Fruit fly (Drosophila melanogaster) whole organism, embryonic: Measurements from ENCODE around the gene Crz.

Experiments used
- Awh ChIP-seq: fragments of 200-800 bp; sonication (Bioruptor generic); IDR thresholded peaks from 2 replicates; pipeline ENCODE4, ENCODE4 v1.3.6; 2022; ENCODE audit warnings: missing biosample characterization, missing genetic modification characterization
- CG12391 ChIP-seq: fragments of 200-800 bp; sonication (Bioruptor generic); optimal IDR thresholded peaks from 3 replicates; lab custom pipeline; 2018; ENCODE audit warnings: missing biosample characterization, mild to moderate bottlenecking, missing genetic modification characterization, moderate library complexity
- CG12769 ChIP-seq: fragments of 200-800 bp; sonication (Bioruptor generic); optimal IDR thresholded peaks from 2 replicates; lab custom pipeline; 2019; ENCODE audit warnings: missing biosample characterization, mild to moderate bottlenecking, missing genetic modification characterization, moderate library complexity
- CG12942 ChIP-seq: fragments of 200-800 bp; sonication (Bioruptor generic); optimal IDR thresholded peaks from 3 replicates; lab custom pipeline; 2016; ENCODE audit warnings: missing biosample characterization, missing genetic modification characterization
- CG14014 ChIP-seq: fragments of 200-800 bp; sonication (Bioruptor generic); IDR thresholded peaks from 2 replicates; pipeline ENCODE4 v1.3.6; 2022; ENCODE audit warnings: missing biosample characterization, missing genetic modification characterization
- CG14710 ChIP-seq: fragments of 200-800 bp; sonication (Bioruptor generic); optimal IDR thresholded peaks from 3 replicates; lab custom pipeline; 2019; ENCODE audit warnings: missing biosample characterization, mild to moderate bottlenecking, missing genetic modification characterization, moderate library complexity
- CG17385 ChIP-seq: fragments of 200-800 bp; sonication (Bioruptor generic); optimal IDR thresholded peaks from 3 replicates; lab custom pipeline; 2018; ENCODE audit warnings: missing biosample characterization, mild to moderate bottlenecking, missing genetic modification characterization
- CG1832 ChIP-seq: fragments of 200-800 bp; sonication (Bioruptor generic); optimal IDR thresholded peaks from 2 replicates; lab custom pipeline; 2017; ENCODE audit warnings: missing biosample characterization, mild to moderate bottlenecking, missing genetic modification characterization, inconsistent platforms
- CG18619 ChIP-seq: fragments of 200-800 bp; sonication (Bioruptor generic); optimal IDR thresholded peaks from 3 replicates; lab custom pipeline; 2017; ENCODE audit warnings: missing biosample characterization, mild to moderate bottlenecking, missing genetic modification characterization
- CG18764 ChIP-seq: fragments of 200-800 bp; sonication (Bioruptor generic); optimal IDR thresholded peaks from 3 replicates; lab custom pipeline; 2016; ENCODE audit warnings: missing biosample characterization, missing genetic modification characterization
- CG2678 ChIP-seq: fragments of 200-800 bp; sonication (Bioruptor generic); optimal IDR thresholded peaks from 3 replicates; lab custom pipeline; 2019; ENCODE audit warnings: missing biosample characterization, mild to moderate bottlenecking, missing genetic modification characterization, moderate library complexity
- CG34376 ChIP-seq: fragments of 200-800 bp; sonication (Bioruptor generic); optimal IDR thresholded peaks from 2 replicates; lab custom pipeline; 2018; ENCODE audit warnings: missing biosample characterization, mild to moderate bottlenecking, missing genetic modification characterization
- CG42726 ChIP-seq: fragments of 200-800 bp; sonication (Bioruptor generic); IDR thresholded peaks from 2 replicates; pipeline ENCODE4 v1.3.6; 2022; ENCODE audit warnings: missing biosample characterization, missing genetic modification characterization; ENCODE audit not compliant: partially characterized antibody
- CG4730 ChIP-seq: fragments of 200-800 bp; sonication (Bioruptor generic); IDR thresholded peaks from 2 replicates; pipeline ENCODE4 v1.3.6; 2022; ENCODE audit warnings: missing biosample characterization, missing genetic modification characterization
- CG6654 ChIP-seq: fragments of 200-800 bp; sonication (Bioruptor generic); optimal IDR thresholded peaks from 2 replicates; lab custom pipeline; 2017; ENCODE audit warnings: missing biosample characterization, mild to moderate bottlenecking, missing genetic modification characterization
- CG8290 ChIP-seq, 3 experiments: fragments of 200-800 bp; sonication (Bioruptor generic); optimal IDR thresholded peaks; 2 replicates each; lab custom pipeline; 2016 to 2019; ENCODE audit warnings: missing biosample characterization in 3 of 3, missing genetic modification characterization in 3 of 3, mild to moderate bottlenecking in 2 of 3, moderate library complexity in 1 of 3
- CG8478 ChIP-seq: fragments of >200 bp; optimal IDR thresholded peaks from 2 replicates; lab custom pipeline; 2018
- CoRest ChIP-seq: fragments of 200-800 bp; sonication (Bioruptor generic); optimal IDR thresholded peaks from 3 replicates; lab custom pipeline; 2018; ENCODE audit warnings: missing biosample characterization, mild to moderate bottlenecking, missing genetic modification characterization, moderate library complexity
- Deaf1 ChIP-seq: fragments of 200-800 bp; optimal IDR thresholded peaks from 3 replicates; lab custom pipeline; 2019; ENCODE audit warnings: missing biosample characterization, mild to moderate bottlenecking, missing genetic modification characterization, moderate library complexity
- Dip3 ChIP-seq: fragments of 200-800 bp; sonication (Bioruptor generic); optimal IDR thresholded peaks from 3 replicates; lab custom pipeline; 2016; ENCODE audit warnings: missing biosample characterization, missing genetic modification characterization
- Ets65A ChIP-seq: fragments of 200-800 bp; sonication (Bioruptor generic); peaks from one replicate; lab custom pipeline; 2016; ENCODE audit warnings: missing biosample characterization, missing genetic modification characterization
- Hr51 ChIP-seq, 2 experiments: fragments of 200-800 bp; sonication (Bioruptor generic); optimal IDR thresholded peaks; 2 replicates in 1 of 2; 3 replicates in 1 of 2; lab custom pipeline; 2016 to 2018; ENCODE audit warnings: missing biosample characterization in 2 of 2, missing genetic modification characterization in 2 of 2, mild to moderate bottlenecking in 1 of 2, moderate library complexity in 1 of 2
- Kr ChIP-seq: fragments of 200-800 bp; sonication (Bioruptor generic); optimal IDR thresholded peaks from 2 replicates; lab custom pipeline; 2017; ENCODE audit warnings: missing biosample characterization, mild to moderate bottlenecking, missing genetic modification characterization
- Med ChIP-seq: fragments of 200-800 bp; sonication (Bioruptor generic); peaks from one replicate; lab custom pipeline; 2016; ENCODE audit warnings: missing biosample characterization, missing genetic modification characterization, mild to moderate bottlenecking, inconsistent platforms, moderate library complexity
- NfI ChIP-seq: fragments of 200-800 bp; sonication (Bioruptor generic); optimal IDR thresholded peaks from 3 replicates; lab custom pipeline; 2018; ENCODE audit warnings: missing biosample characterization, mild to moderate bottlenecking, missing genetic modification characterization, moderate library complexity
- Opbp ChIP-seq: fragments of 200-800 bp; sonication (Bioruptor generic); IDR thresholded peaks from 3 replicates; pipeline ENCODE4 v1.3.6; 2022; ENCODE audit warnings: missing biosample characterization, missing genetic modification characterization; ENCODE audit not compliant: partially characterized antibody
- Rfx ChIP-seq: fragments of 200-800 bp; sonication (Bioruptor generic); IDR thresholded peaks from 2 replicates; pipeline ENCODE4 v1.3.6; 2022; ENCODE audit warnings: missing biosample characterization, missing genetic modification characterization
- Trl ChIP-seq, 3 experiments: fragments of >200 bp in 2 of 3; fragments of 200-800 bp in 1 of 3; sonication (Bioruptor generic) in 1 of 3; optimal IDR thresholded peaks; 2 replicates in 1 of 3; 3 replicates in 2 of 3; lab custom pipeline; 2016 to 2017; ENCODE audit warnings: missing biosample characterization in 1 of 3, missing genetic modification characterization in 1 of 3
- ab ChIP-seq: fragments of 200-800 bp; sonication (Bioruptor generic); optimal IDR thresholded peaks from 2 replicates; lab custom pipeline; 2016; ENCODE audit warnings: missing biosample characterization, missing genetic modification characterization
- az2 ChIP-seq: fragments of 200-800 bp; sonication (Bioruptor generic); optimal IDR thresholded peaks from 3 replicates; lab custom pipeline; 2016; ENCODE audit warnings: missing biosample characterization, missing genetic modification characterization
- cad ChIP-seq: fragments of >200 bp; optimal IDR thresholded peaks from 2 replicates; lab custom pipeline; 2017; ENCODE audit warnings: missing biosample characterization, missing genetic modification characterization
- cg ChIP-seq: fragments of 200-800 bp; sonication (Bioruptor generic); optimal IDR thresholded peaks from 3 replicates; lab custom pipeline; 2019; ENCODE audit warnings: missing biosample characterization, mild to moderate bottlenecking, missing genetic modification characterization, moderate library complexity
- ci ChIP-seq: fragments of 200-800 bp; sonication (Bioruptor generic); IDR thresholded peaks from 3 replicates; pipeline ENCODE4 v1.3.6; 2022; ENCODE audit warnings: missing biosample characterization, missing genetic modification characterization
- crol ChIP-seq: fragments of 200-800 bp; sonication (Bioruptor generic); IDR thresholded peaks from 2 replicates; pipeline ENCODE4 v1.3.6; 2022; ENCODE audit warnings: missing biosample characterization, missing genetic modification characterization
- cwo ChIP-seq: fragments of 200-800 bp; sonication (Bioruptor generic); optimal IDR thresholded peaks from 3 replicates; lab custom pipeline; 2017; ENCODE audit warnings: missing biosample characterization, missing genetic modification characterization, mild to moderate bottlenecking, moderate library complexity, missing genetic modification reagents
- da ChIP-seq: fragments of 200-800 bp; sonication (Bioruptor generic); optimal IDR thresholded peaks from 2 replicates; lab custom pipeline; 2016; ENCODE audit warnings: missing biosample characterization, missing genetic modification characterization
- grn ChIP-seq: fragments of 200-800 bp; sonication (Bioruptor generic); optimal IDR thresholded peaks from 3 replicates; lab custom pipeline; 2017; ENCODE audit warnings: missing biosample characterization, missing genetic modification characterization
- hb ChIP-seq: fragments of 200-800 bp; sonication (Bioruptor generic); IDR thresholded peaks from 3 replicates; pipeline ENCODE4 v1.3.6; 2022; ENCODE audit warnings: missing biosample characterization, missing genetic modification characterization; ENCODE audit not compliant: partially characterized antibody
- lab ChIP-seq: fragments of 200-800 bp; sonication (Bioruptor generic); optimal IDR thresholded peaks from 3 replicates; lab custom pipeline; 2017; ENCODE audit warnings: missing biosample characterization, missing genetic modification characterization, mild to moderate bottlenecking, moderate library complexity, missing genetic modification reagents
- mirr ChIP-seq: fragments of 200-800 bp; sonication (Bioruptor generic); optimal IDR thresholded peaks from 3 replicates; lab custom pipeline; 2018; ENCODE audit warnings: missing biosample characterization, mild to moderate bottlenecking, missing genetic modification characterization
- p53 ChIP-seq: fragments of 200-800 bp; sonication (Bioruptor generic); optimal IDR thresholded peaks from 2 replicates; lab custom pipeline; 2016; ENCODE audit warnings: missing biosample characterization, missing genetic modification characterization
- schlank ChIP-seq: fragments of 200-800 bp; sonication (Bioruptor generic); optimal IDR thresholded peaks from 2 replicates; lab custom pipeline; 2018; ENCODE audit warnings: missing biosample characterization, mild to moderate bottlenecking, missing genetic modification characterization
- sd ChIP-seq: fragments of 200-800 bp; sonication (Bioruptor generic); optimal IDR thresholded peaks from 3 replicates; lab custom pipeline; 2018; ENCODE audit warnings: missing biosample characterization, mild to moderate bottlenecking, missing genetic modification characterization, moderate library complexity
- slbo ChIP-seq: fragments of 200-800 bp; sonication (Bioruptor generic); IDR thresholded peaks from 2 replicates; pipeline ENCODE4 v1.3.6; 2022; ENCODE audit warnings: missing biosample characterization, missing genetic modification characterization
- vvl ChIP-seq: fragments of 200-800 bp; sonication (Bioruptor generic); IDR thresholded peaks from 2 replicates; pipeline ENCODE4 v1.3.6; 2022; ENCODE audit warnings: missing biosample characterization, missing genetic modification characterization
- wor ChIP-seq: fragments of 200-800 bp; sonication (Bioruptor generic); IDR thresholded peaks from 2 replicates; pipeline ENCODE4 v1.3.6; 2022; ENCODE audit warnings: missing biosample characterization, missing genetic modification characterization

Gene Crz

DNA sequence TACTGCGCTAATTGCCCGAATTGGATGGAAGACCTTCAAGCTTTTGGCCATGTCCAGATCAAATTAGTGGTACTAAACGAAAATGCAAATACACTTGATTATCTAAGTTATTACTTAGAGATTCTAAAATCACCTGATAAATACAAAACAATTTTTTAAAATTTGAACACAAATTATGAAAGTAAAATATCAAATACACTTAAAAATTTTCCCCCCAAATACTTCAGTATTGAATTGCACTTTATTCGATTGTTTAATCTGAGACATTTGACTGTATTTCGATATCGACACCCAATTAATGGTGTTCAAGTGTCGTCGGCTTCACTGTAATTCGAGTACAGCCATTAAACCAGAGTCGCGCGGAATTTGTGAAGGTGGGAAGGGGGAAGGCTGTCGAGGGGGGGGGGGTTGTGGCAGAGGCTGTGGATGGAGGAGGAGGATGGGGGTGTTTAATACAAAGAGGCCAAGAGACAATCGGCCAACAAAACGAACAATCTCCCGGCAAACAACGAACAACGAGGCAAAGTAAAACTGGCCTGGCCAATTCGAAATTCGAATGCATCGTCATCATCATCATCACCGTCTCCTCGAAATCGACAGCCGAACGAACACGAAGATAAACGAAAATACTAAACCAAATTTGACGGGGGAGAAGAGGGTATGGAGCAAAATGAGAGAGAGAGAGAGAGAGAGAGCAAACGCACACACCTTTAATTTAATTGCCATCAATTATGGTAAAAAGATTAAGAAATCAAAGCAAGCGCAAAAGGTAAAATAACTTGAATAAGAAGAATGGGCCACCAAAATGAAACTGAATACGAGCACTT lies 32.2 kb upstream of the Crz start (continued):
- peak; percentile 16 for TF ChIP-seq lab (GFP tag; lab: Kevin White, UChicago)
- no peak for TF ChIP-seq cwo
- no peak for TF ChIP-seq CG14710 (tag; lab: Kevin White, UChicago)
- peak; percentile 36 for TF ChIP-seq vvl (GFP tag; lab: Robert Waterston, UW)
- TF ChIP-seq Med (GFP tag; lab: Kevin White, UChicago) = peak; percentile 14
- peak; percentile 74 for TF ChIP-seq cg (GFP tag; lab: Kevin White, UChicago)
- no peak for TF ChIP-seq CG8478 (lab: Kevin White, UChicago)
- TF ChIP-seq CG17385 (GFP tag; lab: Kevin White, UChicago) = peak; percentile 40
- TF ChIP-seq CG18619 (GFP tag; lab: Kevin White, UChicago) = no peak
- peak; percentile 63 to 83 for TF ChIP-seq Trl (optimal IDR thresholded peaks at IDR 0.05; lab: Kevin White, UChicago)
- no peak for TF ChIP-seq Trl (GFP tag; optimal IDR thresholded peaks at IDR 0.05; lab: Kevin White, UChicago)
- TF ChIP-seq CG12769 (tag; lab: Kevin White, UChicago) = peak; percentile 33
- TF ChIP-seq az2 = no peak
- TF ChIP-seq crol (GFP tag; lab: Robert Waterston, UW) = peak; percentile 90
- TF ChIP-seq CG8290 (GFP tag; optimal IDR thresholded peaks at IDR 0.05; lab: Kevin White, UChicago) = no peak
- peak in 1 of 2 experiments; percentile 9 for TF ChIP-seq CG8290 (tag; optimal IDR thresholded peaks at IDR 0.05; lab: Kevin White, UChicago)
- peak; percentile 98 for TF ChIP-seq Deaf1 (tag; lab: Kevin White, UChicago)
- 0 out of 2 replicates have a peak, but pooled peaks have one; percentile 10 for TF ChIP-seq slbo (GFP tag; lab: Robert Waterston, UW)
- TF ChIP-seq Hr51 (GFP tag; optimal IDR thresholded peaks at IDR 0.05; lab: Kevin White, UChicago) = no peak
- TF ChIP-seq sd (tag; lab: Kevin White, UChicago) = peak; percentile 85
- no peak for TF ChIP-seq Opbp (GFP tag; lab: Robert Waterston, UW)
- 0 out of 2 replicates have a peak, but pooled peaks have one; percentile 43 for TF ChIP-seq Awh (GFP tag; lab: Robert Waterston, UW)
- peak; percentile 22 for TF ChIP-seq mirr (GFP tag; lab: Kevin White, UChicago)
- TF ChIP-seq ci (GFP tag; lab: Robert Waterston, UW) = peak; percentile 44; the same call in 1 of the 3 replicates
- TF ChIP-seq CG6654 (GFP tag; lab: Kevin White, UChicago) = no peak
- TF ChIP-seq CG1832 (GFP tag; lab: Kevin White, UChicago) = peak; percentile 77
- 0 out of 2 replicates have a peak, but pooled peaks have one; percentile 6 for TF ChIP-seq Rfx (GFP tag; lab: Robert Waterston, UW)

dm6 chr3R:14283042-14283626 lies 31.5 kb upstream of the Crz start:
- TF ChIP-seq CG34376 (GFP tag; lab: Kevin White, UChicago) (no peak), ab (no peak), CG2678 (tag; lab: Kevin White, UChicago) (peak; percentile 55), CG12942 (GFP tag; lab: Kevin White, UChicago) (peak; percentile 28), CG4730 (GFP tag; lab: Robert Waterston, UW) (no peak), cad (GFP tag; lab: Kevin White, UChicago) (peak; percentile 30), Dip3 (GFP tag; lab: Kevin White, UChicago) (peak; percentile 37), CG8290 (GFP tag; optimal IDR thresholded peaks at IDR 0.05; lab: Kevin White, UChicago) (no peak), CG8290 (tag; optimal IDR thresholded peaks at IDR 0.05; lab: Kevin White, UChicago) (peak in 1 of 2 experiments; percentile 71), grn (no peak), schlank (tag; lab: Kevin White, UChicago) (peak; percentile 6), CoRest (tag; lab: Kevin White, UChicago) (peak; percentile 63), Ets65A (GFP tag; lab: Kevin White, UChicago) (peak; percentile 79), CG42726 (GFP tag; lab: Robert Waterston, UW) (no peak), CG1832 (GFP tag; lab: Kevin White, UChicago) (peak; percentile 83), CG14014 (no peak), da (GFP tag; lab: Kevin White, UChicago) (no peak), NfI (GFP tag; lab: Kevin White, UChicago) (peak; percentile 19), CG18764 (GFP tag; lab: Kevin White, UChicago) (no peak), wor (no peak), hb (GFP tag; lab: Robert Waterston, UW) (no peak), p53 (GFP tag; lab: Kevin White, UChicago) (no peak), Kr (GFP tag; lab: Kevin White, UChicago) (no peak), CG12391 (tag; lab: Kevin White, UChicago) (peak; percentile 49)
